Worm (Caenorhabditis elegans): ENCODE results near the gene Y39G8B.13.
"Not testable (repeated sequence)": the region's sequence is repeated elsewhere in the genome, so short reads cannot be mapped to it uniquely, and the experiment has no call there.

Gene Y39G8B.13

ce11 chrII:14005183-14005582, 22.3 kb upstream of the Y39G8B.13 start:
- no peak for TF ChIP-seq ref-1 (GFP tag; conservative IDR thresholded peaks at IDR 0.05)
- TF ChIP-seq klf-2 (GFP tag; conservative IDR thresholded peaks at IDR 0.05): no peak
- no peak for TF ChIP-seq med-1 (GFP tag; optimal IDR thresholded peaks at IDR 0.05; ENCODE audit: insufficient read depth)

- TF ChIP-seq ztf-23 (GFP tag; IDR thresholded peaks at IDR 0.05) (no peak), tab-1 (GFP tag; IDR thresholded peaks at IDR 0.05) (no peak), ztf-29 (GFP tag; IDR thresholded peaks at IDR 0.05) (no peak), cog-1 (tag; optimal IDR thresholded peaks at IDR 0.05) (no peak), med-1 (GFP tag; optimal IDR thresholded peaks at IDR 0.05; ENCODE audit: insufficient read depth) (no peak), ref-1 (GFP tag; conservative IDR thresholded peaks at IDR 0.05) (no peak), flt-1 (GFP tag; IDR thresholded peaks at IDR 0.05) (no peak), T22C8.4 (GFP tag; IDR thresholded peaks at IDR 0.05) (no peak), klf-2 (GFP tag; conservative IDR thresholded peaks at IDR 0.05) (no peak)
These were observed 21.9 kb upstream of the Y39G8B.13 start for ce11 chrII:14004770-14005169.

- TF ChIP-seq med-1 (GFP tag; optimal IDR thresholded peaks at IDR 0.05; ENCODE audit: insufficient read depth) (no peak), T22C8.4 (GFP tag; IDR thresholded peaks at IDR 0.05) (no peak), klf-2 (GFP tag; conservative IDR thresholded peaks at IDR 0.05) (no peak)
These were observed 21.1 kb upstream of the Y39G8B.13 start for ce11 chrII:14003821-14004430.

- TF ChIP-seq med-1 (GFP tag; optimal IDR thresholded peaks at IDR 0.05; ENCODE audit: insufficient read depth) (no peak), ref-1 (GFP tag; conservative IDR thresholded peaks at IDR 0.05) (no peak), T22C8.4 (GFP tag; IDR thresholded peaks at IDR 0.05) (no peak), ztf-29 (GFP tag; IDR thresholded peaks at IDR 0.05) (no peak), klf-2 (GFP tag; conservative IDR thresholded peaks at IDR 0.05) (no peak), cog-1 (tag; optimal IDR thresholded peaks at IDR 0.05) (no peak), ztf-23 (GFP tag; IDR thresholded peaks at IDR 0.05) (no peak), tab-1 (GFP tag; IDR thresholded peaks at IDR 0.05) (no peak), flt-1 (GFP tag; IDR thresholded peaks at IDR 0.05) (no peak)
These were observed 19.4 kb upstream of the Y39G8B.13 start, which contains the start of gene F01D5.5 for ce11 chrII:14002200-14002599. Gene F01D5.5 (minus strand): TSS chrII:14002300.

ce11 chrII:14000044-14000443, 17.2 kb upstream of the Y39G8B.13 start, which contains the start of gene F01D5.3:
Gene F01D5.3 (minus strand): TSS chrII:14000144.
- not testable (repeated sequence) for TF ChIP-seq klf-2 (GFP tag; conservative IDR thresholded peaks at IDR 0.05); cog-1 (tag; optimal IDR thresholded peaks at IDR 0.05); ref-1 (GFP tag; conservative IDR thresholded peaks at IDR 0.05)

- TF ChIP-seq cog-1 (tag; optimal IDR thresholded peaks at IDR 0.05): no peak
- TF ChIP-seq ref-1 (GFP tag; conservative IDR thresholded peaks at IDR 0.05): no peak
- TF ChIP-seq T22C8.4 (GFP tag; IDR thresholded peaks at IDR 0.05): no peak
- TF ChIP-seq ztf-29 (GFP tag; IDR thresholded peaks at IDR 0.05): no peak
- TF ChIP-seq ztf-23 (GFP tag; IDR thresholded peaks at IDR 0.05): no peak
- TF ChIP-seq flt-1 (GFP tag; IDR thresholded peaks at IDR 0.05): no peak
These were observed 16.1 kb upstream of the Y39G8B.13 start, which contains the start of gene F01D5.2 for ce11 chrII:13998964-13999363. Gene F01D5.2 (minus strand): TSS chrII:13999064.

ce11 chrII:13997989-13998388, 15.1 kb upstream of the Y39G8B.13 start:
- TF ChIP-seq med-1 (GFP tag; optimal IDR thresholded peaks at IDR 0.05; ENCODE audit: insufficient read depth) (no peak), tab-1 (GFP tag; IDR thresholded peaks at IDR 0.05) (no peak), T22C8.4 (GFP tag; IDR thresholded peaks at IDR 0.05) (no peak), klf-2 (GFP tag; conservative IDR thresholded peaks at IDR 0.05) (no peak), cog-1 (tag; optimal IDR thresholded peaks at IDR 0.05) (no peak)

ce11 chrII:13997477-13997876, 14.6 kb upstream of the Y39G8B.13 start, which contains the start of gene F01D5.1:
Gene F01D5.1 (minus strand): TSS chrII:13997581.
- TF ChIP-seq T22C8.4 (GFP tag; IDR thresholded peaks at IDR 0.05) (no peak), ref-1 (GFP tag; conservative IDR thresholded peaks at IDR 0.05) (no peak), klf-2 (GFP tag; conservative IDR thresholded peaks at IDR 0.05) (no peak), flt-1 (GFP tag; IDR thresholded peaks at IDR 0.05) (no peak), tab-1 (GFP tag; IDR thresholded peaks at IDR 0.05) (no peak), ztf-23 (GFP tag; IDR thresholded peaks at IDR 0.05) (no peak), ztf-29 (GFP tag; IDR thresholded peaks at IDR 0.05) (no peak), med-1 (GFP tag; optimal IDR thresholded peaks at IDR 0.05; ENCODE audit: insufficient read depth) (no peak), cog-1 (tag; optimal IDR thresholded peaks at IDR 0.05) (no peak)

ce11 chrII:13994934-13995333, 12.1 kb upstream of the Y39G8B.13 start, which contains the start of gene Y39G8B.7:
Gene Y39G8B.7 (minus strand): TSS chrII:13995034.
- TF ChIP-seq cog-1 (tag; optimal IDR thresholded peaks at IDR 0.05) (no peak), klf-2 (GFP tag; conservative IDR thresholded peaks at IDR 0.05) (no peak), ztf-29 (GFP tag; IDR thresholded peaks at IDR 0.05) (no peak), ref-1 (GFP tag; conservative IDR thresholded peaks at IDR 0.05) (no peak), T22C8.4 (GFP tag; IDR thresholded peaks at IDR 0.05) (no peak), ztf-23 (GFP tag; IDR thresholded peaks at IDR 0.05) (no peak), med-1 (GFP tag; optimal IDR thresholded peaks at IDR 0.05; ENCODE audit: insufficient read depth) (no peak), tab-1 (GFP tag; IDR thresholded peaks at IDR 0.05) (no peak), flt-1 (GFP tag; IDR thresholded peaks at IDR 0.05) (no peak)

ce11 chrII:13991741-13992140, 8.9 kb upstream of the Y39G8B.13 start, which contains the start of gene Y39G8B.5:
Gene Y39G8B.5 (minus strand): TSS chrII:13991841.
- TF ChIP-seq T22C8.4 (GFP tag; IDR thresholded peaks at IDR 0.05): no peak
- TF ChIP-seq ref-1 (GFP tag; conservative IDR thresholded peaks at IDR 0.05): no peak

- TF ChIP-seq ref-1 (GFP tag; conservative IDR thresholded peaks at IDR 0.05): no peak
- no peak for TF ChIP-seq flt-1 (GFP tag; IDR thresholded peaks at IDR 0.05)
- TF ChIP-seq ztf-29 (GFP tag; IDR thresholded peaks at IDR 0.05): no peak
- TF ChIP-seq klf-2 (GFP tag; conservative IDR thresholded peaks at IDR 0.05): no peak
- no peak for TF ChIP-seq tab-1 (GFP tag; IDR thresholded peaks at IDR 0.05)
- TF ChIP-seq T22C8.4 (GFP tag; IDR thresholded peaks at IDR 0.05): no peak
- TF ChIP-seq cog-1 (tag; optimal IDR thresholded peaks at IDR 0.05): no peak
These were observed 1.7 kb upstream of the Y39G8B.13 start, which contains the start of gene sre-47 for ce11 chrII:13984551-13984950. Gene sre-47 (minus strand): TSS chrII:13984651.
